Fruit fly (Drosophila melanogaster) Kc167 (cell line): ENCODE results near the gene CG2608.

Experiments used
- Myc ChIP-seq: fragments of >200 bp; optimal IDR thresholded peaks from 2 replicates; lab custom pipeline; 2017; ENCODE audit warnings: missing external identifiers
- h ChIP-seq: fragments of >200 bp; optimal IDR thresholded peaks from 3 replicates; lab custom pipeline; 2018; ENCODE audit warnings: missing external identifiers
- psq ChIP-seq: fragments of >200 bp; optimal IDR thresholded peaks from 2 replicates; lab custom pipeline; 2017; ENCODE audit warnings: missing external identifiers
- ttk ChIP-seq: sonication (Bioruptor generic); optimal IDR thresholded peaks from 2 replicates; lab custom pipeline; 2017; ENCODE audit warnings: missing external identifiers

DNA sequence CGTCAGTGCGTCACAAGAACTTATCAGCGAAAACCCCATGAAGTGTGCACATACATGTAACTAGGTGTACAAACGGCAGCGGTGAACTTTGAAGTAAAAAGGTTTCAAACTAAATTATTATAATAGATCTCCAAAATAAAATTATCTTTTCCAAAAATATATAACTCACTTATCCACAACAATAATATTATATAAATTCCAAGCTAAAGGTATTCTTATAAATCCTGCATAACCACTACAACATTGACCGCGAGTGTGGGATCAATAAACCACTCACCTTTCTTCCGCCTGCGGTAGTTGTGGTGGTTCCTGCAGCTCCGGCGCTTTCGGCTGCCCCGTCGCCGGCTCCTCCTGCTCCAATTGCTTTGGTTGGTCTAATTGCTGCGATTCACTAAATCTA, 29.1 kb downstream of the CG2608 start:
- TF ChIP-seq Myc (lab: Kevin White, UChicago) (no peak), psq (lab: Kevin White, UChicago) (no peak), h (lab: Kevin White, UChicago) (no peak), ttk (lab: Kevin White, UChicago) (no peak)
